Worm (Caenorhabditis elegans) whole organism, early embryonic: ENCODE results near the gene ckb-4.

ENCODE experiments used
- B0310.2 ChIP-seq: sonication (generic microtip); optimal IDR thresholded peaks from 2 replicates; lab custom pipeline; 2016; ENCODE audit warnings: mild to moderate bottlenecking, missing genetic modification characterization, missing compliant biosample characterization
- F13C5.2 ChIP-seq: sonication (generic microtip); optimal IDR thresholded peaks from 2 replicates; lab custom pipeline; 2017; ENCODE audit warnings: mild to moderate bottlenecking, missing genetic modification characterization, inconsistent platforms, missing compliant biosample characterization
- aly-1 ChIP-seq: sonication (generic microtip); optimal IDR thresholded peaks from 2 replicates; lab custom pipeline; 2016; ENCODE audit warnings: missing genetic modification characterization, missing compliant biosample characterization
- ama-1 ChIP-seq: fragments of 150-350 bp; optimal IDR thresholded peaks from 2 replicates; lab custom pipeline; 2014
- ceh-13 ChIP-seq: fragments of 200-800 bp; sonication (Bioruptor generic); optimal IDR thresholded peaks from 2 replicates; lab custom pipeline; 2018; ENCODE audit warnings: mild to moderate bottlenecking, missing genetic modification characterization, missing compliant biosample characterization
- ceh-36 ChIP-seq: sonication (generic microtip); optimal IDR thresholded peaks from 2 replicates; lab custom pipeline; 2016; ENCODE audit warnings: missing genetic modification characterization, inconsistent platforms, missing compliant biosample characterization
- ets-7 ChIP-seq: sonication (generic microtip); optimal IDR thresholded peaks from 2 replicates; lab custom pipeline; 2016; ENCODE audit warnings: missing genotype, missing genetic modification characterization, missing compliant biosample characterization
- flt-1 ChIP-seq: fragments of 200-800 bp; sonication (Bioruptor generic); IDR thresholded peaks from 2 replicates; pipeline ENCODE4 v1.3.6; 2022; ENCODE audit warnings: missing genetic modification characterization, missing compliant biosample characterization
- hmbx-1 ChIP-seq: sonication (generic microtip); optimal IDR thresholded peaks from 2 replicates; lab custom pipeline; 2016; ENCODE audit warnings: mild to moderate bottlenecking, missing genetic modification characterization, missing compliant biosample characterization
- hmg-4 ChIP-seq: fragments of 200-800 bp; sonication (Bioruptor generic); optimal IDR thresholded peaks from 2 replicates; lab custom pipeline; 2018; ENCODE audit warnings: mild to moderate bottlenecking, missing genetic modification characterization, missing compliant biosample characterization
- hnd-1 ChIP-seq: sonication (generic microtip); optimal IDR thresholded peaks from 2 replicates; lab custom pipeline; 2016; ENCODE audit warnings: missing genetic modification characterization, missing compliant biosample characterization
- pes-1 ChIP-seq: fragments of 200-800 bp; sonication (Bioruptor generic); IDR thresholded peaks from 2 replicates; pipeline ENCODE4 v1.3.6; 2022; ENCODE audit warnings: missing genetic modification reagents, missing genetic modification characterization, missing compliant biosample characterization
- scrt-1 ChIP-seq: fragments of 200-800 bp; sonication (Bioruptor generic); IDR thresholded peaks from 2 replicates; pipeline ENCODE4 v1.3.6; 2022; ENCODE audit warnings: missing genetic modification characterization, missing compliant biosample characterization
- sea-1 ChIP-seq: fragments of 200-800 bp; sonication (Bioruptor generic); conservative IDR thresholded peaks from 2 replicates; pipeline ENCODE4 v1.3.6; 2022; ENCODE audit warnings: missing genetic modification characterization, missing compliant biosample characterization
- tbx-11 ChIP-seq: fragments of 200-800 bp; sonication (Bioruptor generic); IDR thresholded peaks from 2 replicates; pipeline ENCODE4 v1.3.6; 2022; ENCODE audit warnings: missing genetic modification characterization, missing compliant biosample characterization
- tbx-37 ChIP-seq: fragments of 200-800 bp; sonication (Bioruptor generic); conservative IDR thresholded peaks from 2 replicates; pipeline ENCODE4 v1.3.6; 2022; ENCODE audit warnings: missing genetic modification reagents, missing genetic modification characterization, missing compliant biosample characterization
- tra-4 ChIP-seq: sonication (generic microtip); optimal IDR thresholded peaks from 2 replicates; lab custom pipeline; 2017; ENCODE audit warnings: missing genetic modification characterization, missing compliant biosample characterization

Gene ckb-4

DNA sequence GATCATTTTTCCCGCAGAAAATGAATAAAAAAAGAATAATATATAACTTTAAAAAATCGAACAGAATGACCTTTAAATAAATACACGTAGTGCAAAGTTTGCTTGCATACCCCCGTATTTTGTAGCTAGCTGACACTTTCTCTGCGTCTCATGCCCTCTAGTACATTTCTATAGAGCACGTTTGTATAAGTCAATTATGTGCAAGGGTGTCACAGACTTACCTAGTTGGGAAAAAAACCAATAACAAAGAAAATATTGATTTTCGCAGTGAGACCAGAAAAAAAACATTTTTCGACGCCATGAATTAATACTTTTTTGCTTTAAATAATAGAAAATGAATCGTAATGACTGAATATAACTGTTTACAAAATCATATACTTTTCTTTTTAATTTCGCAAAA, at the start of gene ckb-4:
TSS of gene ckb-4 (minus strand) at position 140 of the 400 bp plus-strand sequence.
- TF ChIP-seq B0310.2 (no peak), ets-7 (no peak), tra-4 (tag; lab: Kevin White, UChicago) (no peak), scrt-1 (GFP tag; lab: Robert Waterston, UW) (no peak), F13C5.2 (tag; lab: Kevin White, UChicago) (no peak), aly-1 (tag; lab: Kevin White, UChicago) (no peak), ama-1 (no peak), hnd-1 (no peak), hmg-4 (no peak), ceh-36 (tag; lab: Kevin White, UChicago) (no peak), tbx-11 (GFP tag; lab: Robert Waterston, UW) (no peak), ceh-13 (GFP tag; lab: Kevin White, UChicago) (no peak), hmbx-1 (no peak), sea-1 (GFP tag; lab: Robert Waterston, UW) (no peak), flt-1 (no peak), tbx-37 (GFP tag; lab: Robert Waterston, UW) (no peak)

DNA sequence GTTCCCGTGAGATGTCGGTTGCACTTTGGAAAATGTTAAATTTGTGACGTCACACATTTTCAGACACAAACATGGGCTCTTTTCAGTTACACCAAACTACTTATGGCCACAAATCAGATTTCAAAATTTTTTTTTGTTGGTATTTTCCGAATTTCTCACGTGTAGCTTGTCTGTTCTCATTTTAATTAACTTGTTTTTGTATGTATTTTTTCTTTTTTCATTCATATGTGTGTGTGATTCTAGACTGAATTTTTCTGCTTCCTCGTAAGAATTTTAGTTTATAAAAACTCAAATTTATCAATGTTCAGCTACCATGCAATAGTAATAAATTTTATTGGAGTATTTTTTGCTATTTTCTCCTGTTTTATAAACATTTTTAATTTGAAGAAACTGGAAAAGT, 47.6 kb upstream of the ckb-4 start, which contains the start of gene srbc-22:
TSS of gene srbc-22 (plus strand) at position 301 of the 400 bp plus-strand sequence.
- TF ChIP-seq tbx-37 (GFP tag; lab: Robert Waterston, UW) (no peak), tbx-11 (GFP tag; lab: Robert Waterston, UW) (no peak), sea-1 (GFP tag; lab: Robert Waterston, UW) (no peak), B0310.2 (no peak), hmbx-1 (no peak), hnd-1 (no peak), scrt-1 (GFP tag; lab: Robert Waterston, UW) (no peak), aly-1 (tag; lab: Kevin White, UChicago) (no peak), ama-1 (no peak), ceh-36 (tag; lab: Kevin White, UChicago) (no peak), ets-7 (no peak), F13C5.2 (tag; lab: Kevin White, UChicago) (no peak), pes-1 (no peak), hmg-4 (no peak), flt-1 (no peak), ceh-13 (GFP tag; lab: Kevin White, UChicago) (no peak), tra-4 (tag; lab: Kevin White, UChicago) (no peak)

DNA sequence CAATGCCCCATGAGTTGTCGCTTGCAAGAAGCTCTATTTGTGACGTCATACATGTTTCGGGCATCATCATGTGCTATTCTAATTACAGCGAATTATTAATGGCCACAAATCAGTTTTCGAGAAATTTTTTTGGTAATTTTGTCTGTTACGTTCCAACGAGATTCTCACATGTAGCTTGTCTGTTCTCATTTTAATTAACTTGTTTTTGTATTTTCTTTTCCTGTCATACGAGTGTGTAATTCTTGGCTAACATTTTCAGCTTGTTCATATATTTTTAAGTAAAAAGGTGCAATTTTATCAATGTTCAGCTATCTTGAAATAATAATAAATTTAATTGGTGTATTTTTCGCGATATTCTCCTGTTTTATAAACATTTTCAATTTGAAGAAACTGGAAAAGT, 46.0 kb upstream of the ckb-4 start, which contains the start of gene srbc-21:
TSS of gene srbc-21 (plus strand) at position 301 of the 400 bp plus-strand sequence.
- TF ChIP-seq hnd-1 (no peak), pes-1 (no peak)

DNA sequence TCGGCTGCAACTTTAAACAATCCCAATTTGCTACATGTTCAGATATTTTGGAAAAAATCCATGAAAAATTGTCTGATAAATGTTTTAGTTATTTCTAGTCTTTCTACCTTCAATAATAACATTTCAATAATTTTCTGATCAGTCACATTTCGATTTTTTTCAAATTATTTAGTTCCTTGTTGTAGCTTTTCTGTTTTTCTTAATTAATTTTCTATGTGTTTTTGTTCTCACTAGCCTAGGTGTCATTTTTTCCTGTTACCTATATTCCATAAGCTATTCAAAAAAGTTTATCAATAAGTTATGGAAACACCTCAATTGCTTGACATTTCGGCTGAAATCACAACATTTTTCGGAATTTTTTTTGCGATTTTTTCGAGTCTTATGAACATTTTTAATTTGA, 44.0 kb upstream of the ckb-4 start, which contains the start of gene srbc-23:
TSS of gene srbc-23 (plus strand) at position 301 of the 400 bp plus-strand sequence.
- no peak for TF ChIP-seq hnd-1

DNA sequence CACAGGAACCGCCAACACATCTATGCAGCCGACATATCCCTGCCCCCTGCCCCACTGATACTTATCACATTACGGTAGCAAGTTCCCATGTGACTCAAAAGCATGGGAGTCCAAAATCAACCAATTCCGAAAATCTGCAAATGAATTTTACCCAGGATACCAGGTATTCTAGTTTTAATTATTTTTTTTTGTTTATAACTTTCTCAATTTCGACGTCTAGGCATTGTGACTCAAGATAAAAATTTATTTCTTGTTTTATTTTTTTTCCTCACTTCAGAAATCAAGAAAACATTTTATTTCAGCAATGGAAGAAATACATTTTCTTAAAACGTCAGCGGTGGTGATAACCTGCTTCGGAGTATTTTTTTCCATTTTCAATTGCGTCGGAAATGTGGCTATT, 42.2 kb upstream of the ckb-4 start, which contains the start of gene srbc-24:
TSS of gene srbc-24 (plus strand) at position 301 of the 400 bp plus-strand sequence.
- no peak for TF ChIP-seq hmbx-1
- TF ChIP-seq ama-1: no peak
- TF ChIP-seq flt-1: no peak
- no peak for TF ChIP-seq tra-4 (tag; lab: Kevin White, UChicago)
- no peak for TF ChIP-seq tbx-11 (GFP tag; lab: Robert Waterston, UW)
- TF ChIP-seq F13C5.2 (tag; lab: Kevin White, UChicago): no peak

DNA sequence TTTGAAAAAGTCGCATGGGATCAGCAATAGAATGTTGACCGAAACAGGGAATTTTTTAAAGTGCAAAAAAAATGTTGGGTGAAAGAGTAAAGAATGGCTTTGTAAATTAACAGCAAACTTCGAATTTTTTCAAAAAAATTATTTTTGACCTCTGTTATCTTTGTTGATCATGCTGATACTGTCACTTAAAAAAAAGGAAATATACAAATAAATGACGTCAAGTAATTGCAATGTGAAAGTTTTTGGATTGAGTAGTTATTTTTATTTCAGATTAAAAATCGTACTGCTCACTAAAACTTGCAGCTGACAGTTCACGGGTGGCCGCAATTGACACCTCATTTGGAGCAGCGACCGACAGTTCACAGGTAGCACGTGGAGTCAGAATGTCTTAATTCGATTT, 41.6 kb upstream of the ckb-4 start, which contains the start of gene C45H4.13:
TSS of gene C45H4.13 (minus strand) at position 101 of the 400 bp plus-strand sequence.
- TF ChIP-seq ets-7: no peak

DNA sequence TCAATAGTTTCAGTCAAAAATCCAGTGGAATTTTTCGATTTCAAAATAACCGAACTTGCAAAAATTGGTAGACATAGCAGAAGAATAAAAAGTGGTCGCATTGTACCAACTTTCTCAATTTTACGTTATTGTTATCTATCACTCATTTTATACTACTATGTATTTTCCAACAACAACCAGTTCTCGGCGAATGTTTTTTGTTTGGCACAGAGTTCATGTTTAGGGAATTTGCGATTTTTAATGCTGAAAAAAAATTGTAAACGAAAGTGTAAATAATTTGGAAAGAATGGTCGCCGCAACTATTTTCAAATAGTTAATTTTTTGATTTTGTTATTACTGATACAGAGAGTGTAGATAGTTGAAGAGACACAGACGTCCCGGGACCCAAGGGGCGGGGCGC, 40.2 kb upstream of the ckb-4 start, which contains the start of gene C45H4.21:
TSS of gene C45H4.21 (minus strand) at position 101 of the 400 bp plus-strand sequence.
- TF ChIP-seq flt-1: no peak
- no peak for TF ChIP-seq ets-7
- TF ChIP-seq pes-1: no peak
- no peak for TF ChIP-seq tbx-11 (GFP tag; lab: Robert Waterston, UW)
- no peak for TF ChIP-seq ceh-13 (GFP tag; lab: Kevin White, UChicago)
- no peak for TF ChIP-seq hnd-1

DNA sequence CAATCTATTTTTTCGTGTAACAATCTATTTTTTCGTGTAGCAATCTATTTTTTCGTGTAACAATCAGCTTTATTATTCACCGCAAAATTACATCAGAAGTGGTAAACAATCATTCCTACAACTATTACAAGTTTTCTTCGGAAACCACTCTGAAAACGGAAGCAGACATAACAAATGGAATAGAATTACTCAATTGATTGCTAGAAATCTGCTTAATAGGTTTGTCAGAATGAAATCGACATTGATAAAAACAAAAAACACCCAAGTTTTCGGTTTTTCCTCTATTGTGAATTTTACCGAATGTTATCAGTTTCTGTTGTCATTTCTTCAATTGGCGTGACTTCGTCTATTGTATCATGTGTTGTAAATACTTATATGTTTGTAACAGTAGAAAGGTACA, 37.6 kb upstream of the ckb-4 start, which contains the start of gene srbc-20:
TSS of gene srbc-20 (plus strand) at position 301 of the 400 bp plus-strand sequence.
- TF ChIP-seq hmbx-1 (no peak), tbx-37 (GFP tag; lab: Robert Waterston, UW) (no peak), ets-7 (no peak), sea-1 (GFP tag; lab: Robert Waterston, UW) (no peak), flt-1 (no peak), aly-1 (tag; lab: Kevin White, UChicago) (no peak), ama-1 (no peak)

DNA sequence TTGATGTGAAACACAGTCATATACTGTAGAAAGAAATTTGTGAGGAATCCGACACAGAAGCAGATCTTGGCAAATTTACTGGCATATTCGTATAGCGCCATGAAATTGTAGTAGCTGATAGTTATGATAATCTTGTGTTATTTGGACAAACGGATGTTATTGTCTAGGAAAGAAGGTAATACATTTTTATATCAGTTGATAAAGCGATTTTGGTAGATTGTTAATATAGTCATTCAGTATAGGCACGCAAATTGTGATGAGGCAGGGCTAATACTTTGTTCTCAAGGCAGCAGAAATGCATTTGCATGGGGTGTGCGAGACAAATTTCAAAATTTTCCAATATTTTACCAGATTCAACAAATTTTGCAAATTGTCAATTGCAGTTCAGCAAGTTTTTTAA, 36.8 kb upstream of the ckb-4 start, which contains the start of gene str-52:
TSS of gene str-52 (minus strand) at position 101 of the 400 bp plus-strand sequence.
- no peak for TF ChIP-seq scrt-1 (GFP tag; lab: Robert Waterston, UW)
- TF ChIP-seq aly-1 (tag; lab: Kevin White, UChicago): no peak
- TF ChIP-seq pes-1: no peak
- TF ChIP-seq B0310.2: no peak
- TF ChIP-seq ets-7: no peak
- no peak for TF ChIP-seq tbx-37 (GFP tag; lab: Robert Waterston, UW)
- TF ChIP-seq tbx-11 (GFP tag; lab: Robert Waterston, UW): no peak
- TF ChIP-seq F13C5.2 (tag; lab: Kevin White, UChicago): no peak
- no peak for TF ChIP-seq ceh-13 (GFP tag; lab: Kevin White, UChicago)
- no peak for TF ChIP-seq ama-1
- no peak for TF ChIP-seq sea-1 (GFP tag; lab: Robert Waterston, UW)
- no peak for TF ChIP-seq flt-1
- TF ChIP-seq ceh-36 (tag; lab: Kevin White, UChicago): no peak
- no peak for TF ChIP-seq hmg-4
